Worm (Caenorhabditis elegans) whole organism, mixed stage, embryonic: Measurements from ENCODE around the gene rpl-3.

Source experiments
- nhr-28 ChIP-seq: fragments of 150-350 bp; optimal IDR thresholded peaks from 2 replicates; lab custom pipeline; 2014; ENCODE audit warnings: missing biosample characterization, missing genetic modification characterization
- nhr-76 ChIP-seq: sonication (generic microtip); optimal IDR thresholded peaks from 2 replicates; lab custom pipeline; 2017; ENCODE audit warnings: missing biosample characterization, missing genetic modification characterization

DNA sequence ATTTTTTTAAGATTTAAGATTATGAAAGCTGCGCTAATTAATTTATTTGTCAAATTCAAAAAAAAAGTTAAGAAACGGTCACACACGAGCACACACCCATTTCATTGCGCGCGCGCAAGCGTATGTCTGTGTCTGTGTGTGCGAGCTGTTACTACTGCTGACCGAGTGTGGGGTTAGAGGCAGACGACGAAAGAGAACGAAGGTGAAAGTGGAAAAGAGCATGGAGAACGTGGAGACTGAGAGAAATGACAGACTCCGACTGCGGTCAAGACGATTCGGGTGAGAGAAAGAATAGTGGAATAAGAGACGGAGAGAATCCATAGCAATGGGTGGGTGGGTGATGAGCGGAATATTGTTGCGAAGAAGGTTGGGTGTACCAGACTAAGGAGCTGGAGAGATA is 47.5 kb upstream of the rpl-3 start:
- TF ChIP-seq nhr-76 (no peak), nhr-28 (tag; lab: Kevin White, UChicago) (no peak)
